Worm (Caenorhabditis elegans) whole organism, L4 larva: ENCODE results near the gene Y57G11C.23.

Experiments
- ZK546.5 ChIP-seq, 2 experiments: sonication (generic microtip); optimal IDR thresholded peaks; 2 replicates each; lab custom pipeline; 2017; ENCODE audit warnings: missing biosample characterization in 2 of 2, missing genetic modification characterization in 2 of 2
- ceh-82 ChIP-seq: sonication (generic microtip); optimal IDR thresholded peaks from 2 replicates; lab custom pipeline; 2017; ENCODE audit warnings: missing biosample characterization, missing genetic modification characterization
- cey-2 ChIP-seq: sonication (generic microtip); optimal IDR thresholded peaks from 3 replicates; lab custom pipeline; 2017; ENCODE audit warnings: missing genetic modification characterization, mild to moderate bottlenecking, missing compliant biosample characterization, antibody characterized with exemption, borderline replicate concordance; ENCODE audit not compliant: insufficient read depth
- lin-1 ChIP-seq: fragments of 200-800 bp; sonication (Bioruptor generic); IDR thresholded peaks from 2 replicates; pipeline ENCODE4 v1.3.6; 2022; ENCODE audit warnings: missing genetic modification reagents, missing genetic modification characterization, missing compliant biosample characterization
- lin-38 ChIP-seq: fragments of 200-800 bp; sonication (Bioruptor generic); IDR thresholded peaks from 2 replicates; pipeline ENCODE4 v1.3.6; 2022; ENCODE audit warnings: missing genetic modification reagents, missing genetic modification characterization, missing compliant biosample characterization
- madf-9 ChIP-seq: fragments of 200-800 bp; sonication (Bioruptor generic); conservative IDR thresholded peaks from 2 replicates; pipeline ENCODE4 v1.3.6; 2022; ENCODE audit warnings: missing genetic modification reagents, missing genetic modification characterization, missing compliant biosample characterization
- mdl-1 ChIP-seq, 2 experiments: fragments of 150-350 bp in 1 of 2; sonication (generic microtip) in 1 of 2; optimal IDR thresholded peaks; 2 replicates each; lab custom pipeline; 2014 to 2017; ENCODE audit warnings: missing biosample characterization in 2 of 2, missing genetic modification characterization in 2 of 2
- mep-1 ChIP-seq: fragments of 150-350 bp; sonication (generic microtip); optimal IDR thresholded peaks from 3 replicates; lab custom pipeline; 2014; ENCODE audit warnings: missing biosample characterization, missing genetic modification characterization
- mes-2 ChIP-seq: sonication (generic microtip); optimal IDR thresholded peaks from 2 replicates; lab custom pipeline; 2016; ENCODE audit warnings: missing genotype, mild to moderate bottlenecking, missing genetic modification characterization, missing compliant biosample characterization; ENCODE audit not compliant: poor library complexity, severe bottlenecking
- nhr-48 ChIP-seq: sonication (generic microtip); optimal IDR thresholded peaks from 2 replicates; lab custom pipeline; 2016; ENCODE audit warnings: mild to moderate bottlenecking, missing genetic modification characterization, missing compliant biosample characterization
- pha-4 ChIP-seq, 2 experiments: fragments of 150-350 bp in 1 of 2; fragments of 200-800 bp in 1 of 2; sonication (Bioruptor generic) in 1 of 2; IDR thresholded peaks in 1 of 2; optimal IDR thresholded peaks in 1 of 2; 2 replicates each; pipeline versions ENCODE4 v1.3.6 to Lab custom; 2014 to 2022; ENCODE audit warnings: missing genetic modification characterization in 2 of 2, missing genetic modification reagents in 2 of 2, missing biosample characterization in 1 of 2, missing compliant biosample characterization in 1 of 2
- skn-1 ChIP-seq: fragments of 150-350 bp; optimal IDR thresholded peaks from 2 replicates; lab custom pipeline; 2014; ENCODE audit warnings: missing biosample characterization, missing genetic modification characterization
- unc-39 ChIP-seq: sonication (generic microtip); optimal IDR thresholded peaks from 2 replicates; lab custom pipeline; 2017; ENCODE audit warnings: missing biosample characterization, missing genetic modification characterization

DNA sequence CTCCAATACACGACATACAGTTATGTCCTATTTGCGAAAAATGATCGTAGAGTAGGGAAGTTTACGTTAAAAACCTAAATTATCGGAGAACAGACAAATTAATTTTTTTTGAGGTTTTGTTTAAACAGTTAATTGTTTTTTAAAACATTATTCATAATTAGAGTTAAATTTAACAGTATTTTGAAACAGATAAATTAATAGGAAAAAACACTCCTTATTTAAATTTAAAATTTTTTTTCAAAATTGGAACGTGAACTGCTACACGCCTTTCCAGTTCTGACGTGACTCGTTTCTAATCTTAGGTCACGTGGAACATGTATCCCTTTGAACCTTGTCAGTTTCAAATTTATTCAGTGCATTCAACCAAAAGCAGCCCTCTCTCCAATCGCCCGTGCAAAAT is 7.9 kb downstream of the Y57G11C.23 start, which contains the start of gene Y57G11C.52:
- no peak for TF ChIP-seq madf-9 (GFP tag; lab: Robert Waterston, UW)
- TF ChIP-seq mep-1 (tag; lab: Kevin White, UChicago): no peak
- no peak for TF ChIP-seq pha-4 (GFP tag; IDR thresholded peaks at IDR 0.05; lab: Robert Waterston, UW)
- no peak for TF ChIP-seq pha-4 (tag; optimal IDR thresholded peaks at IDR 0.05; lab: Kevin White, UChicago)
- TF ChIP-seq lin-1: no peak
- TF ChIP-seq skn-1: no peak
- no peak for TF ChIP-seq ZK546.5 (tag; optimal IDR thresholded peaks at IDR 0.05; lab: Kevin White, UChicago)
- no peak for TF ChIP-seq ceh-82
- no peak for TF ChIP-seq nhr-48
- TF ChIP-seq mdl-1 (tag; optimal IDR thresholded peaks at IDR 0.05; lab: Kevin White, UChicago): no peak
- no peak for TF ChIP-seq cey-2 (tag; lab: Kevin White, UChicago)
- no peak for TF ChIP-seq lin-38 (GFP tag; lab: Robert Waterston, UW)
- TF ChIP-seq mes-2: no peak
- TF ChIP-seq unc-39 (tag; lab: Kevin White, UChicago): no peak
